Worm (Caenorhabditis elegans): ENCODE results near the gene Y43F8B.29.

The Y43F8B.29 gene

ce11 chrV:19524569-19524968 is 33.2 kb downstream of the Y43F8B.29 start (continued):
- TF ChIP-seq madf-9 (GFP tag; conservative IDR thresholded peaks at IDR 0.05) (no peak), zfp-2 (tag; optimal IDR thresholded peaks at IDR 0.05) (no peak), lin-38 (GFP tag; IDR thresholded peaks at IDR 0.05) (no peak), nhr-25 (tag; optimal IDR thresholded peaks at IDR 0.05; ENCODE audit: borderline replicate concordance, insufficient read depth) (no peak), pha-4 (GFP tag; IDR thresholded peaks at IDR 0.05) (no peak), pha-4 (tag; optimal IDR thresholded peaks at IDR 0.05) (no peak), T20F7.1 (GFP tag; optimal IDR thresholded peaks at IDR 0.05) (no peak), rbr-2 (tag; optimal IDR thresholded peaks at IDR 0.05) (no peak), arid-1 (GFP tag; conservative IDR thresholded peaks at IDR 0.05) (no peak), set-16 (GFP tag; IDR thresholded peaks at IDR 0.05) (no peak), ceh-28 (tag; optimal IDR thresholded peaks at IDR 0.05) (no peak), fkh-10 (GFP tag; optimal IDR thresholded peaks at IDR 0.05) (no peak), hif-1 (tag; optimal IDR thresholded peaks at IDR 0.05) (no peak), unc-39 (tag; optimal IDR thresholded peaks at IDR 0.05) (no peak), Y48G9A.11 (GFP tag; IDR thresholded peaks at IDR 0.05) (no peak), Y75B8A.6 (GFP tag; IDR thresholded peaks at IDR 0.05) (no peak), gei-8 (GFP tag; optimal IDR thresholded peaks at IDR 0.05) (no peak), lin-1 (GFP tag; IDR thresholded peaks at IDR 0.05) (no peak), unc-130 (GFP tag; optimal IDR thresholded peaks at IDR 0.05) (no peak), ceh-62 (tag; optimal IDR thresholded peaks at IDR 0.05) (no peak), saeg-2 (GFP tag; IDR thresholded peaks at IDR 0.05) (no peak), dmd-6 (GFP tag; IDR thresholded peaks at IDR 0.05) (peak; percentile 64), nhr-102 (tag; optimal IDR thresholded peaks at IDR 0.05) (no peak), nhr-77 (tag; optimal IDR thresholded peaks at IDR 0.05) (peak; percentile 19), mxl-2 (GFP tag; conservative IDR thresholded peaks at IDR 0.05) (0 out of 2 replicates have a peak, but pooled peaks have one; percentile 28)

- TF ChIP-seq hlh-30 (tag; optimal IDR thresholded peaks at IDR 0.05; ENCODE audit: insufficient read depth) (peak; percentile 6), dmd-6 (GFP tag; IDR thresholded peaks at IDR 0.05) (peak; percentile 33), ceh-32 (tag; optimal IDR thresholded peaks at IDR 0.05; ENCODE audit: poor library complexity) (no peak), ceh-20 (GFP tag; IDR thresholded peaks at IDR 0.05) (0 out of 2 replicates have a peak, but pooled peaks have one; percentile 16)
Observed at ce11 chrV:19526197-19526596, 34.8 kb downstream of the Y43F8B.29 start.

ce11 chrV:19527565-19527964 is 36.2 kb downstream of the Y43F8B.29 start:
- TF ChIP-seq F49E8.2 (tag; optimal IDR thresholded peaks at IDR 0.05; ENCODE audit: borderline replicate concordance) (no peak), jun-1 (tag; optimal IDR thresholded peaks at IDR 0.05) (no peak), zag-1 (tag; optimal IDR thresholded peaks at IDR 0.05) (no peak), ceh-82 (tag; optimal IDR thresholded peaks at IDR 0.05) (no peak), aly-2 (tag; optimal IDR thresholded peaks at IDR 0.05) (no peak), T26A8.4 (GFP tag; IDR thresholded peaks at IDR 0.05) (peak; percentile 16; the same call in 1 of the 2 replicates), lin-39 (tag; optimal IDR thresholded peaks at IDR 0.05) (no peak), snpc-4 (tag; optimal IDR thresholded peaks at IDR 0.05) (no peak), ama-1 (optimal IDR thresholded peaks at IDR 0.05) (no peak), R02D3.7 (tag; optimal IDR thresholded peaks at IDR 0.05) (no peak), nhr-102 (tag; optimal IDR thresholded peaks at IDR 0.05) (peak; percentile 79), mxl-3 (GFP tag; optimal IDR thresholded peaks at IDR 0.05) (peak; percentile 89), lir-3 (tag; optimal IDR thresholded peaks at IDR 0.05) (no peak), nhr-42 (GFP tag; IDR thresholded peaks at IDR 0.05) (no peak), ztf-11 (tag; optimal IDR thresholded peaks at IDR 0.05) (no peak), daf-19 (GFP tag; conservative IDR thresholded peaks at IDR 0.05) (no peak), nhr-6 (tag; optimal IDR thresholded peaks at IDR 0.05) (peak; percentile 11), lsy-2 (tag; optimal IDR thresholded peaks at IDR 0.05) (peak in 1 of 2 experiments; percentile 64), Y105C5A.15 (GFP tag; IDR thresholded peaks at IDR 0.05) (no peak), daf-16 (GFP tag; optimal IDR thresholded peaks at IDR 0.05) (peak in 1 of 2 experiments; percentile 59), daf-16 (tag; optimal IDR thresholded peaks at IDR 0.05) (peak; percentile 98), lim-7 (GFP tag; IDR thresholded peaks at IDR 0.05) (no peak), hmg-1.1 (GFP tag; IDR thresholded peaks at IDR 0.05) (no peak), skn-1 (tag; optimal IDR thresholded peaks at IDR 0.05) (no peak), nhr-25 (tag; optimal IDR thresholded peaks at IDR 0.05; ENCODE audit: borderline replicate concordance, insufficient read depth) (no peak)
